Fruit fly (Drosophila melanogaster) whole organism, embryonic: Measurements from ENCODE around the gene CG33203.

Experiments
- BEAF-32 ChIP-seq: fragments of 200-800 bp; sonication (Bioruptor generic); optimal IDR thresholded peaks from 3 replicates; lab custom pipeline; 2017; ENCODE audit warnings: missing biosample characterization, missing genetic modification characterization, mild to moderate bottlenecking, moderate library complexity, missing genetic modification reagents
- CG10274 ChIP-seq: fragments of 200-800 bp; sonication (Bioruptor generic); optimal IDR thresholded peaks from 3 replicates; lab custom pipeline; 2017; ENCODE audit warnings: missing biosample characterization, mild to moderate bottlenecking, missing genetic modification characterization
- CG10462 ChIP-seq: fragments of 200-800 bp; sonication (Bioruptor generic); optimal IDR thresholded peaks from 2 replicates; lab custom pipeline; 2016; ENCODE audit warnings: missing biosample characterization, missing genetic modification characterization
- CG11085 ChIP-seq: fragments of 200-800 bp; sonication (Bioruptor generic); IDR thresholded peaks from 2 replicates; pipeline ENCODE4 v1.3.6; 2022; ENCODE audit warnings: missing biosample characterization, missing genetic modification characterization
- CG11247 ChIP-seq: fragments of 200-800 bp; sonication (Bioruptor generic); IDR thresholded peaks from 2 replicates; pipeline ENCODE4 v1.3.6; 2022; ENCODE audit warnings: missing biosample characterization, missing genetic modification characterization
- CG11696 ChIP-seq: fragments of 200-800 bp; sonication (Bioruptor generic); IDR thresholded peaks from 2 replicates; pipeline ENCODE4 v1.3.6; 2022; ENCODE audit warnings: missing biosample characterization, missing genetic modification characterization
- CG14014 ChIP-seq: fragments of 200-800 bp; sonication (Bioruptor generic); IDR thresholded peaks from 2 replicates; pipeline ENCODE4 v1.3.6; 2022; ENCODE audit warnings: missing biosample characterization, missing genetic modification characterization
- CG16779 ChIP-seq: fragments of 200-800 bp; sonication (Bioruptor generic); IDR thresholded peaks from 2 replicates; pipeline ENCODE4 v1.3.6; 2022; ENCODE audit warnings: missing biosample characterization, missing genetic modification characterization
- CG17186 ChIP-seq: fragments of 200-800 bp; sonication (Bioruptor generic); optimal IDR thresholded peaks from 3 replicates; lab custom pipeline; 2017; ENCODE audit warnings: missing biosample characterization, missing genetic modification reagents, missing genetic modification characterization
- CG17802 ChIP-seq: fragments of 200-800 bp; sonication (Bioruptor generic); optimal IDR thresholded peaks from 2 replicates; lab custom pipeline; 2018; ENCODE audit warnings: missing biosample characterization, mild to moderate bottlenecking, missing genetic modification characterization, moderate library complexity
- CG17829 ChIP-seq: fragments of 200-800 bp; optimal IDR thresholded peaks from 2 replicates; lab custom pipeline; 2019; ENCODE audit warnings: missing biosample characterization, mild to moderate bottlenecking, missing genetic modification characterization, moderate library complexity
- CG17912 ChIP-seq: fragments of 200-800 bp; sonication (Bioruptor generic); optimal IDR thresholded peaks from 2 replicates; lab custom pipeline; 2018; ENCODE audit warnings: missing biosample characterization, mild to moderate bottlenecking, missing genetic modification characterization
- CG2678 ChIP-seq: fragments of 200-800 bp; sonication (Bioruptor generic); optimal IDR thresholded peaks from 3 replicates; lab custom pipeline; 2019; ENCODE audit warnings: missing biosample characterization, mild to moderate bottlenecking, missing genetic modification characterization, moderate library complexity
- CG30431 ChIP-seq: fragments of 200-800 bp; sonication (Bioruptor generic); optimal IDR thresholded peaks from 2 replicates; lab custom pipeline; 2017; ENCODE audit warnings: missing biosample characterization, missing genetic modification characterization
- CG34422 ChIP-seq: fragments of 200-800 bp; sonication (Bioruptor generic); IDR thresholded peaks from 3 replicates; pipeline ENCODE4 v1.3.6; 2022; ENCODE audit warnings: missing biosample characterization, missing genetic modification characterization
- CG6272 ChIP-seq: fragments of 200-800 bp; sonication (Bioruptor generic); IDR thresholded peaks from 2 replicates; pipeline ENCODE4 v1.3.6; 2022; ENCODE audit warnings: missing biosample characterization, missing genetic modification characterization
- CG7839 ChIP-seq: fragments of 200-800 bp; sonication (Bioruptor generic); optimal IDR thresholded peaks from 3 replicates; lab custom pipeline; 2018; ENCODE audit warnings: missing biosample characterization, mild to moderate bottlenecking, missing genetic modification characterization, moderate library complexity
- CG8089 ChIP-seq: fragments of 200-800 bp; sonication (Bioruptor generic); optimal IDR thresholded peaks from 3 replicates; lab custom pipeline; 2016; ENCODE audit warnings: missing biosample characterization, missing genetic modification characterization
- CG8765 ChIP-seq: fragments of 200-800 bp; sonication (Bioruptor generic); IDR thresholded peaks from 2 replicates; pipeline ENCODE4 v1.3.6; 2022; ENCODE audit warnings: missing biosample characterization, missing genetic modification characterization
- D19A ChIP-seq: fragments of 200-800 bp; optimal IDR thresholded peaks from 3 replicates; lab custom pipeline; 2019; ENCODE audit warnings: missing biosample characterization, mild to moderate bottlenecking, missing genetic modification characterization, moderate library complexity
- Deaf1 ChIP-seq: fragments of 200-800 bp; optimal IDR thresholded peaks from 3 replicates; lab custom pipeline; 2019; ENCODE audit warnings: missing biosample characterization, mild to moderate bottlenecking, missing genetic modification characterization, moderate library complexity
- Dll ChIP-seq: fragments of 200-800 bp; sonication (Bioruptor generic); IDR thresholded peaks from 4 replicates; pipeline ENCODE4 v1.3.6; 2022; ENCODE audit warnings: missing biosample characterization, missing genetic modification characterization; ENCODE audit not compliant: partially characterized antibody
- HLH54F ChIP-seq: fragments of 200-800 bp; sonication (Bioruptor generic); optimal IDR thresholded peaks from 3 replicates; lab custom pipeline; 2016; ENCODE audit warnings: missing biosample characterization, missing genetic modification characterization
- NK7.1 ChIP-seq: fragments of 200-800 bp; sonication (Bioruptor generic); optimal IDR thresholded peaks from 3 replicates; lab custom pipeline; 2016; ENCODE audit warnings: missing biosample characterization, missing genetic modification characterization
- Usf ChIP-seq: fragments of 200-800 bp; sonication (Bioruptor generic); optimal IDR thresholded peaks from 2 replicates; lab custom pipeline; 2017; ENCODE audit warnings: missing genotype, missing biosample characterization, missing genetic modification characterization
- ato ChIP-seq: fragments of 200-800 bp; sonication (Bioruptor generic); IDR thresholded peaks from 2 replicates; pipeline ENCODE4 v1.3.6; 2022; ENCODE audit warnings: missing biosample characterization, missing genetic modification characterization; ENCODE audit not compliant: partially characterized antibody
- corto ChIP-seq: fragments of 200-800 bp; sonication (Bioruptor generic); optimal IDR thresholded peaks from 2 replicates; lab custom pipeline; 2016; ENCODE audit warnings: missing biosample characterization, mild to moderate bottlenecking, missing genetic modification characterization, moderate library complexity
- cwo ChIP-seq: fragments of 200-800 bp; sonication (Bioruptor generic); optimal IDR thresholded peaks from 3 replicates; lab custom pipeline; 2017; ENCODE audit warnings: missing biosample characterization, missing genetic modification characterization, mild to moderate bottlenecking, moderate library complexity, missing genetic modification reagents
- danr ChIP-seq: fragments of 200-800 bp; sonication (Bioruptor generic); IDR thresholded peaks from 2 replicates; pipeline ENCODE4 v1.3.6; 2022; ENCODE audit warnings: missing biosample characterization, missing genetic modification characterization
- dmrt11E ChIP-seq: fragments of 200-800 bp; sonication (Bioruptor generic); optimal IDR thresholded peaks from 3 replicates; lab custom pipeline; 2018; ENCODE audit warnings: missing biosample characterization, mild to moderate bottlenecking, missing genetic modification characterization, moderate library complexity
- dmrt99B ChIP-seq: fragments of 200-800 bp; sonication (Bioruptor generic); optimal IDR thresholded peaks from 2 replicates; lab custom pipeline; 2018; ENCODE audit warnings: missing biosample characterization, mild to moderate bottlenecking, missing genetic modification characterization, moderate library complexity
- gfzf ChIP-seq: fragments of 200-800 bp; sonication (Bioruptor generic); optimal IDR thresholded peaks from 2 replicates; lab custom pipeline; 2016; ENCODE audit warnings: missing biosample characterization, mild to moderate bottlenecking, missing genetic modification characterization, moderate library complexity
- gsb ChIP-seq: fragments of 200-800 bp; sonication (Bioruptor generic); IDR thresholded peaks from 2 replicates; pipeline ENCODE4 v1.3.6; 2022; ENCODE audit warnings: missing biosample characterization, missing genetic modification characterization
- gt ChIP-seq: fragments of 200-800 bp; sonication (Bioruptor generic); IDR thresholded peaks from 2 replicates; pipeline ENCODE4 v1.3.6; 2022; ENCODE audit warnings: missing biosample characterization, missing genetic modification characterization
- knrl ChIP-seq: fragments of 200-800 bp; sonication (Bioruptor generic); IDR thresholded peaks from 3 replicates; pipeline ENCODE4 v1.3.6; 2022; ENCODE audit warnings: missing biosample characterization, missing genetic modification characterization; ENCODE audit not compliant: partially characterized antibody
- lab ChIP-seq: fragments of 200-800 bp; sonication (Bioruptor generic); optimal IDR thresholded peaks from 3 replicates; lab custom pipeline; 2017; ENCODE audit warnings: missing biosample characterization, missing genetic modification characterization, mild to moderate bottlenecking, moderate library complexity, missing genetic modification reagents
- lmd ChIP-seq: fragments of 200-800 bp; sonication (Bioruptor generic); IDR thresholded peaks from 2 replicates; pipeline ENCODE4 v1.3.6; 2022; ENCODE audit warnings: missing biosample characterization, missing genetic modification characterization
- mld ChIP-seq: fragments of 200-800 bp; sonication (Bioruptor generic); IDR thresholded peaks from 3 replicates; pipeline ENCODE4 v1.3.6; 2022; ENCODE audit warnings: missing biosample characterization, missing genetic modification characterization; ENCODE audit not compliant: partially characterized antibody
- nerfin-1 ChIP-seq: fragments of 200-800 bp; sonication (Bioruptor generic); optimal IDR thresholded peaks from 3 replicates; lab custom pipeline; 2019; ENCODE audit warnings: missing biosample characterization, mild to moderate bottlenecking, missing genetic modification characterization, moderate library complexity
- onecut ChIP-seq: fragments of 200-800 bp; sonication (Bioruptor generic); IDR thresholded peaks from 2 replicates; pipeline ENCODE4 v1.3.6; 2022; ENCODE audit warnings: missing biosample characterization, missing genetic modification characterization
- p53 ChIP-seq: fragments of 200-800 bp; sonication (Bioruptor generic); optimal IDR thresholded peaks from 2 replicates; lab custom pipeline; 2016; ENCODE audit warnings: missing biosample characterization, missing genetic modification characterization
- prd ChIP-seq, 3 experiments: fragments of >200 bp in 2 of 3; fragments of 200-800 bp in 1 of 3; sonication (Bioruptor generic) in 1 of 3; optimal IDR thresholded peaks in 2 of 3; IDR thresholded peaks in 1 of 3; 2 replicates in 2 of 3; 3 replicates in 1 of 3; pipeline versions ENCODE4 v1.3.6 to Lab custom; 2017 to 2022; ENCODE audit warnings: missing biosample characterization in 1 of 3, missing genetic modification characterization in 1 of 3
- repo ChIP-seq: fragments of 200-800 bp; sonication (Bioruptor generic); optimal IDR thresholded peaks from 2 replicates; lab custom pipeline; 2016; ENCODE audit warnings: missing biosample characterization, missing genetic modification characterization
- row ChIP-seq: fragments of 200-800 bp; sonication (Bioruptor generic); IDR thresholded peaks from 3 replicates; pipeline ENCODE4 v1.3.6; 2022; ENCODE audit warnings: missing biosample characterization, missing genetic modification characterization
- sens-2 ChIP-seq: fragments of 200-800 bp; sonication (Bioruptor generic); IDR thresholded peaks from 2 replicates; pipeline ENCODE4 v1.3.6; 2022; ENCODE audit warnings: missing biosample characterization, missing genetic modification characterization
- shn ChIP-seq: fragments of 200-800 bp; sonication (Bioruptor generic); optimal IDR thresholded peaks from 3 replicates; lab custom pipeline; 2016; ENCODE audit warnings: missing biosample characterization, missing genetic modification characterization
- tin ChIP-seq: fragments of 200-800 bp; sonication (Bioruptor generic); optimal IDR thresholded peaks from 3 replicates; lab custom pipeline; 2016; ENCODE audit warnings: missing biosample characterization, missing genetic modification characterization
- tup ChIP-seq: fragments of 200-800 bp; sonication (Bioruptor generic); optimal IDR thresholded peaks from 2 replicates; lab custom pipeline; 2016; ENCODE audit warnings: missing biosample characterization, mild to moderate bottlenecking, missing genetic modification characterization, moderate library complexity

The CG33203 gene

dm6 chr3R:28887559-28888432 is at the start of gene CG33203, which contains the start of gene Doa (continued):
- TF ChIP-seq CG17186 (GFP tag; lab: Kevin White, UChicago) (peak; percentile 25), ato (GFP tag; lab: Robert Waterston, UW) (0 out of 2 replicates have a peak, but pooled peaks have one; percentile 37), onecut (GFP tag; lab: Robert Waterston, UW) (no peak), CG8765 (no peak), tup (GFP tag; lab: Kevin White, UChicago) (no peak), gt (GFP tag; lab: Robert Waterston, UW) (no peak), CG6272 (GFP tag; lab: Robert Waterston, UW) (no peak), CG14014 (GFP tag; lab: Robert Waterston, UW) (no peak), sens-2 (no peak), CG17829 (tag; lab: Kevin White, UChicago) (peak; percentile 46), dmrt11E (tag; lab: Kevin White, UChicago) (peak; percentile 23), CG34422 (GFP tag; lab: Robert Waterston, UW) (no peak), NK7.1 (GFP tag; lab: Kevin White, UChicago) (no peak), prd (optimal IDR thresholded peaks at IDR 0.05; lab: Kevin White, UChicago) (no peak), prd (GFP tag; IDR thresholded peaks at IDR 0.05; lab: Robert Waterston, UW) (peak; percentile 38; the same call in 1 of the 3 replicates), repo (GFP tag; lab: Kevin White, UChicago) (peak; percentile 18), CG17802 (tag; lab: Kevin White, UChicago) (no peak), Usf (GFP tag; lab: Kevin White, UChicago) (no peak), shn (GFP tag; lab: Kevin White, UChicago) (peak; percentile 54), dmrt99B (tag; lab: Kevin White, UChicago) (no peak), CG10274 (GFP tag; lab: Kevin White, UChicago) (no peak), D19A (tag; lab: Kevin White, UChicago) (no peak), cwo (no peak), CG16779 (GFP tag; lab: Robert Waterston, UW) (no peak), CG11247 (GFP tag; lab: Robert Waterston, UW) (no peak; the same call in 1 of the 2 replicates), nerfin-1 (tag; lab: Kevin White, UChicago) (peak; percentile 95), HLH54F (peak; percentile 67), CG2678 (no peak), CG30431 (no peak), p53 (GFP tag; lab: Kevin White, UChicago) (peak; percentile 77), mld (GFP tag; lab: Robert Waterston, UW) (peak; percentile 45; the same call in 1 of the 3 replicates), row (GFP tag; lab: Robert Waterston, UW) (peak; percentile 32; the same call in 2 of the 3 replicates), CG8089 (GFP tag; lab: Kevin White, UChicago) (no peak), danr (no peak), lmd (GFP tag; lab: Robert Waterston, UW) (peak; percentile 26; the same call in 1 of the 2 replicates), CG7839 (tag; lab: Kevin White, UChicago) (peak; percentile 6), CG11085 (GFP tag; lab: Robert Waterston, UW) (no peak), CG17912 (GFP tag; lab: Kevin White, UChicago) (no peak), gfzf (GFP tag; lab: Kevin White, UChicago) (peak; percentile 29), knrl (GFP tag; lab: Robert Waterston, UW) (peak; percentile 90), gsb (GFP tag; lab: Robert Waterston, UW) (no peak), Dll (peak; percentile 87), Deaf1 (tag; lab: Kevin White, UChicago) (peak; percentile 27), corto (GFP tag; lab: Kevin White, UChicago) (no peak), tin (GFP tag; lab: Kevin White, UChicago) (peak; percentile 9), CG11696 (no peak), lab (GFP tag; lab: Kevin White, UChicago) (no peak), BEAF-32 (GFP tag; lab: Kevin White, UChicago) (peak; percentile 95), CG10462 (GFP tag; lab: Kevin White, UChicago) (no peak)
